Worm (Caenorhabditis elegans): ENCODE data around the gene cyp-34A5.

- TF ChIP-seq hnd-1 (tag; optimal IDR thresholded peaks at IDR 0.05) (no peak), pes-1 (GFP tag; IDR thresholded peaks at IDR 0.05) (no peak), F13C5.2 (tag; optimal IDR thresholded peaks at IDR 0.05) (no peak)
Observed at ce11 chrV:3974361-3974760, 16.9 kb upstream of the cyp-34A5 start, which contains the start of gene str-82.
